Fruit fly (Drosophila melanogaster) whole organism: ENCODE measurements around the gene Galphaf.

ENCODE experiments used
- CG8478 ChIP-seq: fragments of >200 bp; optimal IDR thresholded peaks from 2 replicates; lab custom pipeline; 2018; ENCODE audit warnings: inconsistent platforms
- Dll ChIP-seq: fragments of >200 bp; optimal IDR thresholded peaks from 2 replicates; lab custom pipeline; 2017
- EcR ChIP-seq, 2 experiments: fragments of >200 bp; optimal IDR thresholded peaks; 2 replicates each; lab custom pipeline; 2017; ENCODE audit warnings: missing biosample characterization in 2 of 2, missing genetic modification characterization in 2 of 2, missing genetic modification reagents in 2 of 2
- pan ChIP-seq: fragments of >200 bp; optimal IDR thresholded peaks from 2 replicates; lab custom pipeline; 2017
- psq ChIP-seq: fragments of >200 bp; optimal IDR thresholded peaks from 2 replicates; lab custom pipeline; 2017
- usp ChIP-seq: fragments of >200 bp; optimal IDR thresholded peaks from 2 replicates; lab custom pipeline; 2017; ENCODE audit warnings: missing biosample characterization, missing genetic modification characterization, mixed read lengths

The Galphaf gene

DNA sequence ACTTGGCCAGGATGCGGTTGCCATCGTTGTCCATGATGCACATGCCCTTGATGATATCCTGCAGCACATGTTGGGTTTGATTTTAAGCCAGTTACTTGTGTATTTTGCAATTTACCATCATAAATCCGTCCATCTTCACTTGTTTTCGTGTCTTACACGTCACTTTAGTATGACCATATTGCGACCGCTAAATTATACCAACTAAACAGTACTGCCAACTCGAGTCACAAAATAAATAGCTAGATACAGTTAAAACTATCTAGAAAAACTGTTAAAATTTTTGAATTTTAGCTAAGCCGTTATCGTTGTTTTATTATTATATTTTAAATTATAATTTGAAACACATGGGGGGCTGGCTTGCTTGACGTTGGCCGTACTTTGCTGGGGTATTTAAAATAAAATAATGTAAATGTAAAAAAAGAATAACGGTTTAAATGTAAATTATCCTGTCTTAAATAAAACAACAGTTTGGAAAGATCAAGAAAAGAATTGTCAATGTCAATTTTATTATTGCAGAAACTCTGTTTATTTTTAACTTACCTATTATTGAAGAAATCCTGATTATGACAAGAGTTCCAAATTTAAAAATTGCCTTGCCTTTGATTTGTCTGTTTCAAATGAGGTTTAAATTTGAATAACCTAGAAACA, 5.8 kb upstream of the Galphaf start, which contains the start of the genes zetaCOP and CG13032:
TSS of gene zetaCOP (minus strand) at position 189 of the 648 bp plus-strand sequence.
TSS of gene CG13032 (plus strand) at position 598 of the 648 bp plus-strand sequence.
- TF ChIP-seq Dll (lab: Kevin White, UChicago) (no peak), CG8478 (lab: Kevin White, UChicago) (no peak), pan (lab: Kevin White, UChicago) (no peak), EcR (GFP tag; optimal IDR thresholded peaks at IDR 0.05; lab: Kevin White, UChicago) (no peak), usp (no peak), psq (lab: Kevin White, UChicago) (no peak)

- TF ChIP-seq Dll (lab: Kevin White, UChicago) (no peak), pan (lab: Kevin White, UChicago) (no peak), EcR (GFP tag; optimal IDR thresholded peaks at IDR 0.05; lab: Kevin White, UChicago) (no peak), psq (lab: Kevin White, UChicago) (no peak), CG8478 (lab: Kevin White, UChicago) (no peak), usp (no peak)
These were observed 3.3 kb upstream of the Galphaf start for dm6 chr3L:16670882-16671675.

dm6 chr3L:16670195-16670594, 2.5 kb upstream of the Galphaf start:
- TF ChIP-seq CG8478 (lab: Kevin White, UChicago) (no peak), Dll (lab: Kevin White, UChicago) (no peak), usp (no peak), pan (lab: Kevin White, UChicago) (no peak), EcR (GFP tag; optimal IDR thresholded peaks at IDR 0.05; lab: Kevin White, UChicago) (no peak), psq (lab: Kevin White, UChicago) (no peak)

- no peak for TF ChIP-seq pan (lab: Kevin White, UChicago)
- no peak for TF ChIP-seq EcR (GFP tag; optimal IDR thresholded peaks at IDR 0.05; lab: Kevin White, UChicago)
- no peak for TF ChIP-seq psq (lab: Kevin White, UChicago)
- no peak for TF ChIP-seq CG8478 (lab: Kevin White, UChicago)
- no peak for TF ChIP-seq usp
- no peak for TF ChIP-seq Dll (lab: Kevin White, UChicago)
These were observed 1.1 kb upstream of the Galphaf start for dm6 chr3L:16668797-16669196.

DNA sequence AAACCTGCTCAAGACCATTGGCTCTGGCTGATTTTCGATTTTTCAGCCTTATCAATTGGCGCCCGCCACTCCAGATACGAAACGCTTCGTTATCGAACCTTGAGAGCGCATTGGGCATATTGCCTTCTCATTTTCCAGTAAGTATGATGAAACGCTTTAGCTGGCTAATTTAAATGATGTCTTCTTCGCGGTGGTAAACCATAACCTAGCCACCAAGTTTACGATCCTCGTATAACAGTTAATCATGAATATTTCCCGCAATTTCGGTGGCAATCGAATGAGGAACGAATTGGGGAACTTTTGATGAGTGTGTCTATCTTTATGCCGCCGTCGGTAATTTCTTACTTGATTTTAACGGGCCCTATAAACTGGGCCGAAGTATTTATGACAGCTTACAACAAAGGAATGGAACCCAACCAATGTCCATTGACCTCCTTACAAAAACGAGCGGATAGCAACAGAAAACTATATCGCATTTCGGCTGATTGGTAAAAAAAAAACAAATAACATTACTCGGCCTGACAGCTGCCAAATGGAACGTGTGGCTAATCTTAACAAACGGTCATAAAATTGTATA, 1.2 kb downstream of the Galphaf start:
- TF ChIP-seq pan (lab: Kevin White, UChicago), result no peak
- TF ChIP-seq psq (lab: Kevin White, UChicago), result no peak
- no peak for TF ChIP-seq Dll (lab: Kevin White, UChicago)

- no peak for TF ChIP-seq psq (lab: Kevin White, UChicago)
- TF ChIP-seq EcR (GFP tag; optimal IDR thresholded peaks at IDR 0.05; lab: Kevin White, UChicago), result no peak
- TF ChIP-seq Dll (lab: Kevin White, UChicago), result no peak
- TF ChIP-seq pan (lab: Kevin White, UChicago), result no peak
- no peak for TF ChIP-seq usp
- TF ChIP-seq CG8478 (lab: Kevin White, UChicago), result no peak
These were observed 3.5 kb downstream of the Galphaf start for dm6 chr3L:16664146-16664722.

DNA sequence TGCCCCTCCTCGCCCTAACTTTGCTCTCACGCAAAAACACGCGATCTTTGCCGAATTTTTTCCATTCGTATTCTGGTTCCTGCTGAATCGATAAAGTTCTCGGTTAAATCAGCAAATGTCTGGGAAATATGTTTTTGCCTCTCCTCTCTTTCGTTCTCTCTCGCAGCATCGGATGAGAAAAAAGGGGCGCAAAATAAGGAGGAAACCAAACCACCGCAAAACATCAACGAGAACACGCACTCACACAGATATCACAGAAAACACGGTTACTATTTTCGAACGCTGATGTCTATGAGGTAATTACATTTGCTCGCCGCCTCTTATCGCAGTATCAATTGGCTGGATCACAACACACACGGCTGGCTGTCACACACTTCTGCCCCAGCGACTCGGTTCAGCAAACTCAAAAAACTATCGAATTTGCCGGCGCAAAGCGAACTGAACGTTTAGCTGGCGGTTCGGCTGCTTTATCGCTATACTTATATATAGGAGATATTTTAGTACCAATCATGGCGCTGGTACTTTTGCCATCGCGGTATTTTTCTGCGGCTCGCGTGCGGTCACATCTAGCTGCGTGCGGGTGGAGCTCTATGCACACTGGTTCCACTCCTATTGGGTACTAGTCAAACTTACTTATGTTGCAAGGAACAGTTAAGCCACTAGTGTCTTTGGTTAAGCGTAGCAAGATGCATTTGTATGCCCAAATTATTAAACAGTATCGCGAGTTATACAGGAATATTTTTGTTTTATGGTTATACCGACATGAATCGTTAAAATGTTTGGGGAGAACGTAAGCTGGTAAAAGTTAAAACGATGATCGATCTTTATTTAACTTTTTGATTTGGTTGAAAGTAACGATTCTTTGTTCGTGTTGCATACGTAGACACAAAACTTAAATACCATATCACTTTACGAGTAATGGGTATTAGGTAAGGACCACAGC, 6.3 kb downstream of the Galphaf start, which contains the start of gene Baldspot:
TSS of gene Baldspot (minus strand) at position 449 of the 943 bp plus-strand sequence.
- peak; percentile 74 for TF ChIP-seq pan (lab: Kevin White, UChicago)
- TF ChIP-seq EcR (GFP tag; optimal IDR thresholded peaks at IDR 0.05; lab: Kevin White, UChicago), result no peak

DNA sequence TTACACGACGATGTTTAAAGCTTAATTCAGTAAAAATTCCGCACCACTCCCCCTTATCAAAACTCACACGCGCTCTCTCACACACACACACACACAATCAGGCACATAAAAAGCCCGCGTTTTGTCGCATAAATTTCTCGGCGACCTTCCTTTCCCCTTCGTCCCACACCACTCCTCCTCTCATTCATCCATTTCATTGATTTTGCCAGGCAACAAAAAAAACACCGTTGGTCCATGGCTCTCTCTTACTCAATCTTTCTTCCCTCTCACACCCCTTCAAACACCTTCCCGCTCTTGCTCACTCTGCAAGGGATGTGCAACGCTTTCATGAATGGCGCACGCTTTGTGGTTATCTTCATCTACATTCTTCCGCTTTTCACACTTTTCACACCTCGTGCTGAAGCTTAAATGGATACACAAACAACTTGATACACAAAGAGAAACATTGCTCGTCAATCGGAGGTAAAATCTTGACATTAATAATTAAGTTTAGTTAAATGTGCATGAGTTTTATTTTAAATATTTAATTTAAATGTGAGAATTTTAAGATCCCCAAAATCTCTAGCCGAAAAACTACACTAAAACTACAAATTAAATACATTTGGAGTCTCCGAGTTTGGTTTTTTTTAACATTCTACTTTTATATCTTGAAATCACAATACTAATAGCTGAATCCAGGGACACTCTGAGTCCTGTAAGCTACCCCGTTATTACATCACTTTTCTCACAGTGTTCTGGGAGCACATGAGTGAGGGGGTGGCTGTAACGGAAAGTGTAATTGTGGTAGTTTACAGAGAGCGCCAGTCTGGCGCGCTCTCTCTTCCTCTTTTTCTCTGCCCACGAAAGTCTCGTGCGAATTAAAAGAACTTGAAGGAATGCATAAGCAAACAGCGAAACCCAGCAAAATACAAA, 7.5 kb downstream of the Galphaf start:
- no peak for TF ChIP-seq pan (lab: Kevin White, UChicago)
- TF ChIP-seq psq (lab: Kevin White, UChicago), result no peak
- no peak for TF ChIP-seq usp
- TF ChIP-seq Dll (lab: Kevin White, UChicago), result no peak
- TF ChIP-seq EcR (GFP tag; optimal IDR thresholded peaks at IDR 0.05; lab: Kevin White, UChicago), result no peak
- TF ChIP-seq CG8478 (lab: Kevin White, UChicago), result no peak

dm6 chr3L:16659099-16659498, 8.6 kb downstream of the Galphaf start:
- TF ChIP-seq pan (lab: Kevin White, UChicago) (no peak), usp (no peak), EcR (GFP tag; optimal IDR thresholded peaks at IDR 0.05; lab: Kevin White, UChicago) (no peak), Dll (lab: Kevin White, UChicago) (no peak), psq (lab: Kevin White, UChicago) (no peak), CG8478 (lab: Kevin White, UChicago) (no peak)
